Fruit fly (Drosophila melanogaster): Measurements from ENCODE around the gene Usp47.

The Usp47 gene

dm6 chr3L:5779476-5780401 lies 27.0 kb downstream of the Usp47 start, which contains the start of the genes Myt1, PGRP-LD and Pmi (continued):
- no peak for TF ChIP-seq Poxn (GFP tag; IDR thresholded peaks at IDR 0.05)
- TF ChIP-seq nmo (GFP tag; optimal IDR thresholded peaks at IDR 0.05) = peak; percentile 24
- TF ChIP-seq CG6683 (GFP tag; optimal IDR thresholded peaks at IDR 0.05) = no peak
- TF ChIP-seq Awh (GFP tag; IDR thresholded peaks at IDR 0.05) = no peak
- TF ChIP-seq eve (GFP tag; optimal IDR thresholded peaks at IDR 0.05) = no peak
- TF ChIP-seq ara (GFP tag; IDR thresholded peaks at IDR 0.05) = no peak
- no peak for TF ChIP-seq MTF-1 (GFP tag; optimal IDR thresholded peaks at IDR 0.05; ENCODE audit: borderline replicate concordance)
- no peak for TF ChIP-seq p53 (GFP tag; optimal IDR thresholded peaks at IDR 0.05)
- TF ChIP-seq row (GFP tag; IDR thresholded peaks at IDR 0.05) = no peak
- no peak for TF ChIP-seq Drgx (GFP tag; IDR thresholded peaks at IDR 0.05)
- no peak for TF ChIP-seq CG9609 (GFP tag; optimal IDR thresholded peaks at IDR 0.05)
- TF ChIP-seq CG15514 (GFP tag; optimal IDR thresholded peaks at IDR 0.05) = no peak
- no peak for TF ChIP-seq esg (GFP tag; conservative IDR thresholded peaks at IDR 0.05)
- TF ChIP-seq Hmr (GFP tag; optimal IDR thresholded peaks at IDR 0.05) = no peak
- TF ChIP-seq Sry-δ (GFP tag; optimal IDR thresholded peaks at IDR 0.05) = peak; percentile 61
- TF ChIP-seq CG7987 (GFP tag; optimal IDR thresholded peaks at IDR 0.05) = no peak
- TF ChIP-seq lab (GFP tag; optimal IDR thresholded peaks at IDR 0.05) = no peak
- no peak for TF ChIP-seq CG43689 (GFP tag; IDR thresholded peaks at IDR 0.05)
- TF ChIP-seq CG8359 (GFP tag; optimal IDR thresholded peaks at IDR 0.05; ENCODE audit: borderline replicate concordance) = no peak
- TF ChIP-seq CG7963 (GFP tag; IDR thresholded peaks at IDR 0.05; ENCODE audit: partially characterized antibody) = no peak
- TF ChIP-seq CG11504 (tag; optimal IDR thresholded peaks at IDR 0.05) = no peak
- TF ChIP-seq Dip3 (GFP tag; optimal IDR thresholded peaks at IDR 0.05) = no peak
- no peak for TF ChIP-seq CG11695 (GFP tag; IDR thresholded peaks at IDR 0.05)
- no peak for TF ChIP-seq crc (GFP tag; optimal IDR thresholded peaks at IDR 0.05)
- TF ChIP-seq sisA (GFP tag; IDR thresholded peaks at IDR 0.05) = no peak
- no peak for TF ChIP-seq Dad (GFP tag; optimal IDR thresholded peaks at IDR 0.05)
- TF ChIP-seq Opbp (GFP tag; IDR thresholded peaks at IDR 0.05; ENCODE audit: partially characterized antibody) = no peak
- TF ChIP-seq CrebB (tag; optimal IDR thresholded peaks at IDR 0.05) = no peak
- TF ChIP-seq inv (GFP tag; IDR thresholded peaks at IDR 0.05; ENCODE audit: partially characterized antibody) = 0 out of 2 replicates have a peak, but pooled peaks have one; percentile 7
- TF ChIP-seq Hand (GFP tag; optimal IDR thresholded peaks at IDR 0.05) = no peak
- TF ChIP-seq ftz-f1 (GFP tag; optimal IDR thresholded peaks at IDR 0.05) = peak; percentile 79
- no peak for TF ChIP-seq CG1603 (tag; optimal IDR thresholded peaks at IDR 0.05)
- no peak for TF ChIP-seq CG32532 (GFP tag; IDR thresholded peaks at IDR 0.05)
- no peak for TF ChIP-seq D19A (tag; optimal IDR thresholded peaks at IDR 0.05)
- TF ChIP-seq ken (GFP tag; IDR thresholded peaks at IDR 0.05) = no peak
- no peak for TF ChIP-seq caup (GFP tag; optimal IDR thresholded peaks at IDR 0.05; ENCODE audit: severe bottlenecking)
- no peak for TF ChIP-seq CG11093 (GFP tag; IDR thresholded peaks at IDR 0.05)
- no peak for TF ChIP-seq HLH3B (GFP tag; IDR thresholded peaks at IDR 0.05)
- TF ChIP-seq Nf-YC (tag; optimal IDR thresholded peaks at IDR 0.05) = no peak
- TF ChIP-seq CG16813 (GFP tag; IDR thresholded peaks at IDR 0.05; ENCODE audit: partially characterized antibody) = 0 out of 3 replicates have a peak, but pooled peaks have one; percentile 25
- no peak for TF ChIP-seq zfh2 (GFP tag; optimal IDR thresholded peaks at IDR 0.05)
- peak; percentile 56 for TF ChIP-seq Elba2 (GFP tag; optimal IDR thresholded peaks at IDR 0.05)
- TF ChIP-seq Mrtf (GFP tag; IDR thresholded peaks at IDR 0.05) = no peak
- no peak for TF ChIP-seq CG17186 (GFP tag; optimal IDR thresholded peaks at IDR 0.05)
- TF ChIP-seq pros (GFP tag; optimal IDR thresholded peaks at IDR 0.05) = peak; percentile 39
- no peak for TF ChIP-seq ERR (GFP tag; optimal IDR thresholded peaks at IDR 0.05)
- no peak for TF ChIP-seq CG32772 (GFP tag; IDR thresholded peaks at IDR 0.05)
- no peak for TF ChIP-seq pho (GFP tag; optimal IDR thresholded peaks at IDR 0.05)
- TF ChIP-seq CG7357 (GFP tag; IDR thresholded peaks at IDR 0.05) = no peak

All from whole organism, embryonic.